Worm (Caenorhabditis elegans) whole organism, young adult: Measurements from ENCODE around the gene ZK84.4.

ENCODE experiments used
- ama-1 ChIP-seq, 3 experiments: fragments of 150-350 bp in 1 of 3; sonication (generic microtip) in 2 of 3; optimal IDR thresholded peaks; 2 replicates each; lab custom pipeline; 2014 to 2018; ENCODE audit warnings: missing biosample characterization in 2 of 3, missing genetic modification characterization in 2 of 3, missing genetic modification reagents in 2 of 3
- snpc-1.3 ChIP-seq: sonication (generic microtip); optimal IDR thresholded peaks from 2 replicates; lab custom pipeline; 2017; ENCODE audit warnings: missing genetic modification characterization, mild to moderate bottlenecking, missing compliant biosample characterization, antibody characterized with exemption, moderate library complexity, missing genotype, missing genetic modification reagents; ENCODE audit not compliant: insufficient read depth
- unc-62 ChIP-seq: fragments of 150-350 bp; optimal IDR thresholded peaks from 2 replicates; lab custom pipeline; 2014; ENCODE audit warnings: missing biosample characterization, missing genetic modification reagents, missing genetic modification characterization

ce11 chrII:5969303-5969702 is 39.5 kb downstream of the ZK84.4 start, which contains the start of gene B0034.4:
- no peak for TF ChIP-seq snpc-1.3 (tag; lab: Kevin White, UChicago)
- TF ChIP-seq ama-1 (optimal IDR thresholded peaks at IDR 0.05; lab: Kevin White, UChicago), result no peak
- no peak for TF ChIP-seq ama-1 (GFP tag; optimal IDR thresholded peaks at IDR 0.05; lab: Kevin White, UChicago)
- TF ChIP-seq unc-62 (GFP tag; lab: Kevin White, UChicago), result no peak
